Fruit fly (Drosophila melanogaster): Measurements from ENCODE around the gene Argp.

- TF ChIP-seq Crg-1 (GFP tag; optimal IDR thresholded peaks at IDR 0.05) (no peak), bab1 (GFP tag; optimal IDR thresholded peaks at IDR 0.05) (no peak), ovo (GFP tag; optimal IDR thresholded peaks at IDR 0.05) (no peak)
Measured at dm6 chr3R:13722451-13722850, 12.7 kb upstream of the Argp start.

Data from whole organism, adult.